Worm (Caenorhabditis elegans) whole organism, late embryonic: ENCODE data around the gene smg-3.

ENCODE experiments used
- dve-1 ChIP-seq: sonication (generic microtip); optimal IDR thresholded peaks from 2 replicates; lab custom pipeline; 2017; ENCODE audit warnings: antibody characterized with exemption, mild to moderate bottlenecking, missing genetic modification characterization, missing compliant biosample characterization
- hlh-30 ChIP-seq: sonication (generic microtip); optimal IDR thresholded peaks from 2 replicates; lab custom pipeline; 2017; ENCODE audit warnings: antibody characterized with exemption, missing genetic modification characterization, missing compliant biosample characterization; ENCODE audit not compliant: insufficient read depth
- pax-1 ChIP-seq: fragments of 150-350 bp; optimal IDR thresholded peaks from 2 replicates; lab custom pipeline; 2014; ENCODE audit warnings: missing biosample characterization, missing genetic modification characterization
- pha-4 ChIP-seq: fragments of 150-350 bp; optimal IDR thresholded peaks from 2 replicates; lab custom pipeline; 2018; ENCODE audit warnings: missing biosample characterization, missing genetic modification reagents, missing genetic modification characterization
- rnt-1 ChIP-seq: sonication (generic microtip); optimal IDR thresholded peaks from 2 replicates; lab custom pipeline; 2016; ENCODE audit warnings: missing genetic modification characterization, missing compliant biosample characterization
- unc-55 ChIP-seq: sonication (generic microtip); optimal IDR thresholded peaks from 2 replicates; lab custom pipeline; 2017; ENCODE audit warnings: missing biosample characterization, missing genetic modification reagents, missing genetic modification characterization

DNA sequence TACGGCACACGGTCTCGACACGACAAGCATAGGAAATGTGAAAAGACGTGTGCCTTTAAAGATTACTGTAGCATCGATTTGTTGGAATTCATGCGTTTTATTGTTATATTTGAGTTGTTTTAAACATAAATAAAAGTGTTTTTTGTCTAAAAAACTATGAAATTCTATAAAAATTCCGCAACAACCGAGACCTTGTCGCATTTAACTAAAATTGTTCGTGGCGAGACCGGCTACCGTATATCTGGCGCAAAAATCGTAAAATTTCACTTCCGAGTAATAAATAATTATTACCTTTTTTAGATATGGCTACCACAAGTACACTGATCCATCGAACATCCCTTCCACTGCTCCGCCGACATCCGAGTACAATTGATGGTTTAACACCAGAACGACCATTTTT, 35.5 kb downstream of the smg-3 start, which contains the start of gene ipla-6:
- TF ChIP-seq hlh-30 (tag; lab: Kevin White, UChicago) (no peak), rnt-1 (tag; lab: Kevin White, UChicago) (no peak), dve-1 (tag; lab: Kevin White, UChicago) (no peak), pax-1 (tag; lab: Kevin White, UChicago) (no peak), unc-55 (GFP tag; lab: Kevin White, UChicago) (no peak), pha-4 (no peak)
